Fruit fly (Drosophila melanogaster) whole organism, pupa: ENCODE data around the gene CG14785.

Experiments used
- EcR ChIP-seq: fragments of 200-800 bp; sonication (Bioruptor generic); optimal IDR thresholded peaks from 3 replicates; lab custom pipeline; 2019; ENCODE audit warnings: missing biosample characterization, missing genetic modification characterization, mild to moderate bottlenecking, moderate library complexity, missing genetic modification reagents
- Ets98B ChIP-seq: fragments of 200-800 bp; sonication (Bioruptor generic); IDR thresholded peaks from 2 replicates; pipeline ENCODE4 v1.3.6; 2022; ENCODE audit warnings: missing biosample characterization, missing genetic modification characterization
- Pif1A ChIP-seq: fragments of 200-800 bp; sonication (Bioruptor generic); optimal IDR thresholded peaks from 3 replicates; lab custom pipeline; 2016; ENCODE audit warnings: missing biosample characterization, missing genetic modification characterization

- TF ChIP-seq EcR (GFP tag; lab: Kevin White, UChicago) (no peak), Pif1A (GFP tag; lab: Kevin White, UChicago) (no peak), Ets98B (GFP tag; lab: Robert Waterston, UW) (no peak; the same call in 1 of the 2 replicates)
Observed at dm6 chrX:1478276-1479122, 21.6 kb upstream of the CG14785 start, which contains the start of gene rush.
